Fruit fly (Drosophila melanogaster) whole organism, wandering third instar larva: ENCODE measurements around the gene Pgant35A.

ENCODE experiments used
- Abd-B ChIP-seq: fragments of >200 bp; optimal IDR thresholded peaks from 2 replicates; lab custom pipeline; 2017; ENCODE audit warnings: missing biosample characterization, missing genetic modification characterization
- CG32264 ChIP-seq: fragments of 200-800 bp; sonication (Bioruptor generic); optimal IDR thresholded peaks from 2 replicates; lab custom pipeline; 2016; ENCODE audit warnings: missing biosample characterization, missing genetic modification characterization
- CG9705 ChIP-seq: fragments of 200-800 bp; sonication (Bioruptor generic); optimal IDR thresholded peaks from 2 replicates; lab custom pipeline; 2018; ENCODE audit warnings: missing biosample characterization, mild to moderate bottlenecking, missing genetic modification characterization
- CrebA ChIP-seq: fragments of 200-800 bp; sonication (Bioruptor generic); optimal IDR thresholded peaks from 2 replicates; lab custom pipeline; 2016; ENCODE audit warnings: missing biosample characterization, mild to moderate bottlenecking, missing genetic modification characterization, borderline replicate concordance
- Dfd ChIP-seq: fragments of >200 bp; optimal IDR thresholded peaks from 2 replicates; lab custom pipeline; 2017; ENCODE audit warnings: missing biosample characterization, missing genetic modification characterization
- Dif ChIP-seq: fragments of 200-275, 200-300 bp; sonication (Bioruptor generic); optimal IDR thresholded peaks from 2 replicates; lab custom pipeline; 2018; ENCODE audit warnings: missing biosample characterization, missing genetic modification characterization; ENCODE audit not compliant: partially characterized antibody
- GATAd ChIP-seq: sonication (Bioruptor generic); optimal IDR thresholded peaks from 2 replicates; lab custom pipeline; 2016; ENCODE audit warnings: missing biosample characterization, missing genetic modification characterization
- HLH106 ChIP-seq: fragments of 200-800 bp; optimal IDR thresholded peaks from 3 replicates; lab custom pipeline; 2019; ENCODE audit warnings: missing biosample characterization, mild to moderate bottlenecking, missing genetic modification characterization, moderate library complexity
- Hnf4 ChIP-seq: fragments of 200-800 bp; sonication (Bioruptor generic); optimal IDR thresholded peaks from 2 replicates; lab custom pipeline; 2016; ENCODE audit warnings: missing biosample characterization, mild to moderate bottlenecking, missing genetic modification characterization
- Hr78 ChIP-seq: fragments of >200 bp; optimal IDR thresholded peaks from 2 replicates; lab custom pipeline; 2017; ENCODE audit warnings: missing biosample characterization, missing genetic modification characterization
- Hr83 ChIP-seq: fragments of 200-300 bp; sonication (Bioruptor generic); optimal IDR thresholded peaks from 2 replicates; lab custom pipeline; 2016; ENCODE audit warnings: missing biosample characterization, mild to moderate bottlenecking, missing genetic modification characterization, moderate library complexity; ENCODE audit not compliant: poor library complexity, severe bottlenecking
- Jra ChIP-seq: sonication (Bioruptor generic); optimal IDR thresholded peaks from 2 replicates; lab custom pipeline; 2016; ENCODE audit warnings: missing biosample characterization, missing genetic modification characterization
- Mio ChIP-seq: sonication (Bioruptor generic); optimal IDR thresholded peaks from 2 replicates; lab custom pipeline; 2016; ENCODE audit warnings: missing biosample characterization, missing genetic modification characterization
- Myc ChIP-seq: fragments of >200 bp; optimal IDR thresholded peaks from 2 replicates; lab custom pipeline; 2017
- N ChIP-seq: fragments of >200 bp; optimal IDR thresholded peaks from 2 replicates; lab custom pipeline; 2018; ENCODE audit warnings: missing biosample characterization, missing external identifiers, missing genetic modification characterization
- OdsH ChIP-seq: fragments of 200-800 bp; sonication (Bioruptor generic); optimal IDR thresholded peaks from 2 replicates; lab custom pipeline; 2016; ENCODE audit warnings: missing biosample characterization, mild to moderate bottlenecking, missing genetic modification characterization
- Rel ChIP-seq, 2 experiments: fragments of 200-800 bp; sonication (Bioruptor generic) in 1 of 2; optimal IDR thresholded peaks; 2 replicates in 1 of 2; 3 replicates in 1 of 2; lab custom pipeline; 2016 to 2019; ENCODE audit warnings: mild to moderate bottlenecking in 2 of 2, missing biosample characterization in 2 of 2, missing genetic modification characterization in 2 of 2, moderate library complexity in 1 of 2
- Sp1 ChIP-seq: fragments of 200-800 bp; sonication (Bioruptor generic); optimal IDR thresholded peaks from 3 replicates; lab custom pipeline; 2019; ENCODE audit warnings: missing biosample characterization, mild to moderate bottlenecking, missing genetic modification characterization, moderate library complexity
- Vsx2 ChIP-seq: fragments of 200-300, 225-300 bp; sonication (Bioruptor generic); optimal IDR thresholded peaks from 2 replicates; lab custom pipeline; 2018; ENCODE audit warnings: missing biosample characterization, missing genetic modification characterization; ENCODE audit not compliant: partially characterized antibody
- br ChIP-seq: fragments of 200-800 bp; sonication (Bioruptor generic); optimal IDR thresholded peaks from 2 replicates; lab custom pipeline; 2016; ENCODE audit warnings: missing biosample characterization, missing genetic modification characterization
- brk ChIP-seq: fragments of 200-800 bp; sonication (Bioruptor generic); optimal IDR thresholded peaks from 2 replicates; lab custom pipeline; 2016; ENCODE audit warnings: missing biosample characterization, mild to moderate bottlenecking, missing genetic modification characterization
- dl ChIP-seq, 2 experiments: fragments of 175-275, 200-275 bp in 1 of 2; fragments of 200-275 bp in 1 of 2; sonication (Bioruptor generic); optimal IDR thresholded peaks; lab custom pipeline; 2018; ENCODE audit warnings: mild to moderate bottlenecking in 2 of 2, missing biosample characterization in 2 of 2, missing genetic modification characterization in 2 of 2, moderate library complexity in 2 of 2; ENCODE audit not compliant: partially characterized antibody in 2 of 2, insufficient read depth in 1 of 2
- dmrt93B ChIP-seq: fragments of 200-800 bp; sonication (Bioruptor generic); optimal IDR thresholded peaks from 2 replicates; lab custom pipeline; 2018; ENCODE audit warnings: missing biosample characterization, mild to moderate bottlenecking, missing genetic modification characterization
- dsf ChIP-seq: sonication (Bioruptor generic); optimal IDR thresholded peaks from 2 replicates; lab custom pipeline; 2016; ENCODE audit warnings: missing biosample characterization, missing genetic modification characterization, borderline replicate concordance
- ey ChIP-seq: fragments of 200-800 bp; sonication (Bioruptor generic); optimal IDR thresholded peaks from 2 replicates; lab custom pipeline; 2016; ENCODE audit warnings: missing biosample characterization, missing genetic modification characterization
- foxo ChIP-seq, 2 experiments: fragments of 200-800 bp; sonication (Bioruptor generic); optimal IDR thresholded peaks; 2 replicates in 1 of 2; 3 replicates in 1 of 2; lab custom pipeline; 2016 to 2017; ENCODE audit warnings: missing biosample characterization in 2 of 2, missing genetic modification characterization in 2 of 2
- fru ChIP-seq: fragments of 200-800 bp; sonication (Bioruptor generic); optimal IDR thresholded peaks from 3 replicates; lab custom pipeline; 2016; ENCODE audit warnings: missing biosample characterization, mild to moderate bottlenecking, missing genetic modification characterization
- h ChIP-seq: fragments of 200-800 bp; sonication (Bioruptor generic); optimal IDR thresholded peaks from 3 replicates; lab custom pipeline; 2016; ENCODE audit warnings: missing biosample characterization, mild to moderate bottlenecking, missing genetic modification characterization
- jim ChIP-seq: fragments of 175-275, 200-325 bp; sonication (Bioruptor generic); optimal IDR thresholded peaks from 2 replicates; lab custom pipeline; 2016; ENCODE audit warnings: missing biosample characterization, mild to moderate bottlenecking, missing genetic modification characterization
- lola ChIP-seq: fragments of >200 bp; optimal IDR thresholded peaks from 2 replicates; lab custom pipeline; 2017; ENCODE audit warnings: missing biosample characterization, missing genetic modification characterization
- pan ChIP-seq: fragments of >200 bp; optimal IDR thresholded peaks from 2 replicates; lab custom pipeline; 2017
- psq ChIP-seq: fragments of 200-800 bp; sonication (Bioruptor generic); optimal IDR thresholded peaks from 3 replicates; lab custom pipeline; 2017; ENCODE audit warnings: missing biosample characterization, mild to moderate bottlenecking, missing genetic modification characterization, moderate library complexity
- rgr ChIP-seq: fragments of 200-800 bp; sonication (Bioruptor generic); optimal IDR thresholded peaks from 3 replicates; lab custom pipeline; 2016; ENCODE audit warnings: missing biosample characterization, mild to moderate bottlenecking, missing genetic modification characterization
- sage ChIP-seq: fragments of 200-800 bp; sonication (Bioruptor generic); optimal IDR thresholded peaks from 2 replicates; lab custom pipeline; 2016; ENCODE audit warnings: missing biosample characterization, mild to moderate bottlenecking, missing genetic modification characterization
- sv ChIP-seq: fragments of 200-800 bp; sonication (Bioruptor generic); optimal IDR thresholded peaks from 3 replicates; lab custom pipeline; 2016; ENCODE audit warnings: missing biosample characterization, missing genetic modification characterization
- tai ChIP-seq: sonication (Bioruptor generic); optimal IDR thresholded peaks from 2 replicates; lab custom pipeline; 2016; ENCODE audit warnings: missing biosample characterization, missing genetic modification characterization
- usp ChIP-seq: fragments of >200 bp; optimal IDR thresholded peaks from 2 replicates; lab custom pipeline; 2017; ENCODE audit warnings: missing biosample characterization, missing genetic modification characterization
- woc ChIP-seq: sonication (Bioruptor generic); optimal IDR thresholded peaks from 2 replicates; lab custom pipeline; 2016; ENCODE audit warnings: missing biosample characterization, mild to moderate bottlenecking, missing genetic modification characterization

The Pgant35A gene

dm6 chr2L:14399326-14399725 lies 40.3 kb downstream of the Pgant35A start:
- TF ChIP-seq foxo (GFP tag; optimal IDR thresholded peaks at IDR 0.05; lab: Kevin White, UChicago) (peak in 1 of 2 experiments; percentile 3), Hr83 (GFP tag; lab: Kevin White, UChicago) (peak; percentile 25), usp (GFP tag; lab: Kevin White, UChicago) (no peak), OdsH (GFP tag; lab: Kevin White, UChicago) (peak; percentile 16), psq (GFP tag; lab: Kevin White, UChicago) (peak; percentile 7), dsf (GFP tag; lab: Kevin White, UChicago) (no peak), h (peak; percentile 11), br (GFP tag; lab: Kevin White, UChicago) (peak; percentile 3), rgr (GFP tag; lab: Kevin White, UChicago) (peak; percentile 61), Jra (GFP tag; lab: Kevin White, UChicago) (peak; percentile 4), fru (GFP tag; lab: Kevin White, UChicago) (peak; percentile 21), dl (GFP tag; optimal IDR thresholded peaks at IDR 0.05; lab: Kevin White, UChicago; ENCODE audit: insufficient read depth in 1 of 2, partially characterized antibody in 2 of 2) (no peak)

dm6 chr2L:14400676-14401075 lies 41.6 kb downstream of the Pgant35A start:
- peak; percentile 7 for TF ChIP-seq ey
- TF ChIP-seq Abd-B = no peak
- TF ChIP-seq HLH106 = peak; percentile 75
- TF ChIP-seq foxo (GFP tag; optimal IDR thresholded peaks at IDR 0.05; lab: Kevin White, UChicago) = peak in 1 of 2 experiments; percentile 49
- TF ChIP-seq tai (GFP tag; lab: Kevin White, UChicago) = no peak
- no peak for TF ChIP-seq sv (GFP tag; lab: Kevin White, UChicago)
- TF ChIP-seq dmrt93B = peak; percentile 44
- no peak for TF ChIP-seq CrebA
- no peak for TF ChIP-seq jim (GFP tag; lab: Kevin White, UChicago)
- TF ChIP-seq Jra (GFP tag; lab: Kevin White, UChicago) = no peak
- peak; percentile 31 for TF ChIP-seq h
- peak; percentile 1 for TF ChIP-seq br (GFP tag; lab: Kevin White, UChicago)
- no peak for TF ChIP-seq Myc (lab: Kevin White, UChicago)
- no peak for TF ChIP-seq dl (GFP tag; optimal IDR thresholded peaks at IDR 0.05; lab: Kevin White, UChicago; ENCODE audit: insufficient read depth in 1 of 2, partially characterized antibody in 2 of 2)
- no peak for TF ChIP-seq Mio (GFP tag; lab: Kevin White, UChicago)
- TF ChIP-seq Rel (GFP tag; optimal IDR thresholded peaks at IDR 0.05; lab: Kevin White, UChicago) = no peak
- no peak for TF ChIP-seq Rel (tag; optimal IDR thresholded peaks at IDR 0.05; lab: Kevin White, UChicago)
- no peak for TF ChIP-seq CG32264 (GFP tag; lab: Kevin White, UChicago)
- no peak for TF ChIP-seq woc (GFP tag; lab: Kevin White, UChicago)
- TF ChIP-seq pan (lab: Kevin White, UChicago) = no peak
- no peak for TF ChIP-seq sage (GFP tag; lab: Kevin White, UChicago)
- no peak for TF ChIP-seq Vsx2 (GFP tag; lab: Kevin White, UChicago)
- no peak for TF ChIP-seq Hnf4 (GFP tag; lab: Kevin White, UChicago)
- no peak for TF ChIP-seq Hr78 (GFP tag; lab: Kevin White, UChicago)
- TF ChIP-seq lola (GFP tag; lab: Kevin White, UChicago) = no peak
- peak; percentile 35 for TF ChIP-seq Sp1
- TF ChIP-seq CG9705 (GFP tag; lab: Kevin White, UChicago) = no peak
- TF ChIP-seq Dfd (GFP tag; lab: Kevin White, UChicago) = no peak
- peak; percentile 11 for TF ChIP-seq rgr (GFP tag; lab: Kevin White, UChicago)
- TF ChIP-seq Hr83 (GFP tag; lab: Kevin White, UChicago) = no peak
- TF ChIP-seq fru (GFP tag; lab: Kevin White, UChicago) = peak; percentile 34
- no peak for TF ChIP-seq psq (GFP tag; lab: Kevin White, UChicago)
- TF ChIP-seq brk (GFP tag; lab: Kevin White, UChicago) = no peak
- TF ChIP-seq N (GFP tag; lab: Kevin White, UChicago) = no peak
- no peak for TF ChIP-seq dsf (GFP tag; lab: Kevin White, UChicago)
- TF ChIP-seq OdsH (GFP tag; lab: Kevin White, UChicago) = peak; percentile 26
- TF ChIP-seq usp (GFP tag; lab: Kevin White, UChicago) = no peak
- TF ChIP-seq GATAd = no peak
- TF ChIP-seq Dif (GFP tag; lab: Kevin White, UChicago) = no peak
